Fruit fly (Drosophila melanogaster) whole organism, embryonic: Measurements from ENCODE around the gene Alp9.

Experiments
- Atf6 ChIP-seq: fragments of 200-800 bp; sonication (Bioruptor generic); IDR thresholded peaks from 2 replicates; pipeline ENCODE4 v1.3.6; 2022; ENCODE audit warnings: missing biosample characterization, missing genetic modification characterization
- B-H1 ChIP-seq: fragments of 200-800 bp; sonication (Bioruptor generic); IDR thresholded peaks from 3 replicates; pipeline ENCODE4 v1.3.6; 2022; ENCODE audit warnings: missing biosample characterization, missing genetic modification characterization
- Bteb2 ChIP-seq: fragments of 200-800 bp; sonication (Bioruptor generic); optimal IDR thresholded peaks from 2 replicates; lab custom pipeline; 2016; ENCODE audit warnings: missing biosample characterization, missing genetic modification characterization
- C15 ChIP-seq: fragments of 200-800 bp; sonication (Bioruptor generic); IDR thresholded peaks from 3 replicates; pipeline ENCODE4 v1.3.6; 2022; ENCODE audit warnings: missing biosample characterization, missing genetic modification characterization
- CG10267 ChIP-seq: fragments of 200-800 bp; sonication (Bioruptor generic); optimal IDR thresholded peaks from 2 replicates; lab custom pipeline; 2018; ENCODE audit warnings: missing biosample characterization, mild to moderate bottlenecking, missing genetic modification characterization, moderate library complexity
- CG10431 ChIP-seq: fragments of 200-800 bp; sonication (Bioruptor generic); optimal IDR thresholded peaks from 3 replicates; lab custom pipeline; 2018; ENCODE audit warnings: missing biosample characterization, mild to moderate bottlenecking, missing genetic modification characterization
- CG10543 ChIP-seq: fragments of 200-800 bp; sonication (Bioruptor generic); optimal IDR thresholded peaks from 3 replicates; lab custom pipeline; 2017; ENCODE audit warnings: missing biosample characterization, mild to moderate bottlenecking, missing genetic modification characterization, moderate library complexity
- CG13296 ChIP-seq: fragments of 200-800 bp; sonication (Bioruptor generic); optimal IDR thresholded peaks from 3 replicates; lab custom pipeline; 2018; ENCODE audit warnings: missing biosample characterization, mild to moderate bottlenecking, missing genetic modification characterization
- CG14667 ChIP-seq: fragments of 200-800 bp; sonication (Bioruptor generic); IDR thresholded peaks from 2 replicates; pipeline ENCODE4 v1.3.6; 2022; ENCODE audit warnings: missing biosample characterization, missing genetic modification characterization
- CG15479 ChIP-seq: fragments of 200-800 bp; sonication (Bioruptor generic); optimal IDR thresholded peaks from 3 replicates; lab custom pipeline; 2019; ENCODE audit warnings: missing biosample characterization, mild to moderate bottlenecking, missing genetic modification characterization, moderate library complexity
- CG17361 ChIP-seq: fragments of 200-800 bp; sonication (Bioruptor generic); IDR thresholded peaks from 3 replicates; pipeline ENCODE4 v1.3.6; 2022; ENCODE audit warnings: missing biosample characterization, missing genetic modification characterization
- CG17829 ChIP-seq: fragments of 200-800 bp; optimal IDR thresholded peaks from 2 replicates; lab custom pipeline; 2019; ENCODE audit warnings: missing biosample characterization, mild to moderate bottlenecking, missing genetic modification characterization, moderate library complexity
- CG18599 ChIP-seq: fragments of 200-800 bp; sonication (Bioruptor generic); optimal IDR thresholded peaks from 3 replicates; lab custom pipeline; 2017; ENCODE audit warnings: missing biosample characterization, missing genetic modification characterization, mild to moderate bottlenecking, moderate library complexity, missing genetic modification reagents
- CG30403 ChIP-seq: fragments of 200-800 bp; sonication (Bioruptor generic); optimal IDR thresholded peaks from 3 replicates; lab custom pipeline; 2016; ENCODE audit warnings: missing biosample characterization, missing genetic modification characterization
- CG4360 ChIP-seq: fragments of 200-800 bp; sonication (Bioruptor generic); IDR thresholded peaks from 2 replicates; pipeline ENCODE4 v1.3.6; 2022; ENCODE audit warnings: missing biosample characterization, missing genetic modification characterization
- CG4617 ChIP-seq: fragments of 200-800 bp; sonication (Bioruptor generic); optimal IDR thresholded peaks from 3 replicates; lab custom pipeline; 2016; ENCODE audit warnings: missing biosample characterization, missing genetic modification characterization, borderline replicate concordance
- CG5953 ChIP-seq: fragments of 200-800 bp; sonication (Bioruptor generic); IDR thresholded peaks from 2 replicates; pipeline ENCODE4 v1.3.6; 2022; ENCODE audit warnings: missing biosample characterization, missing genetic modification characterization
- CG6175 ChIP-seq: fragments of 200-800 bp; sonication (Bioruptor generic); IDR thresholded peaks from 3 replicates; pipeline ENCODE4 v1.3.6; 2022; ENCODE audit warnings: missing biosample characterization, missing genetic modification characterization
- CG6654 ChIP-seq: fragments of 200-800 bp; sonication (Bioruptor generic); optimal IDR thresholded peaks from 2 replicates; lab custom pipeline; 2017; ENCODE audit warnings: missing biosample characterization, mild to moderate bottlenecking, missing genetic modification characterization
- CG9932 ChIP-seq: fragments of 200-800 bp; sonication (Bioruptor generic); IDR thresholded peaks from 2 replicates; pipeline ENCODE4 v1.3.6; 2022; ENCODE audit warnings: missing biosample characterization, missing genetic modification characterization
- CHES-1-like ChIP-seq: fragments of 200-800 bp; sonication (Bioruptor generic); optimal IDR thresholded peaks from 2 replicates; lab custom pipeline; 2016; ENCODE audit warnings: missing biosample characterization, missing genetic modification characterization
- CrebB ChIP-seq: fragments of 200-800 bp; sonication (Bioruptor generic); optimal IDR thresholded peaks from 3 replicates; lab custom pipeline; 2018; ENCODE audit warnings: missing biosample characterization, mild to moderate bottlenecking, missing genetic modification characterization
- ERR ChIP-seq: fragments of 200-800 bp; sonication (Bioruptor generic); optimal IDR thresholded peaks from 2 replicates; lab custom pipeline; 2016; ENCODE audit warnings: missing biosample characterization, missing genetic modification characterization
- Ets65A ChIP-seq: fragments of 200-800 bp; sonication (Bioruptor generic); peaks from one replicate; lab custom pipeline; 2016; ENCODE audit warnings: missing biosample characterization, missing genetic modification characterization
- Fer3 ChIP-seq: fragments of 200-800 bp; sonication (Bioruptor generic); optimal IDR thresholded peaks from 2 replicates; lab custom pipeline; 2018; ENCODE audit warnings: missing biosample characterization, mild to moderate bottlenecking, missing genetic modification characterization, moderate library complexity
- H2.0 ChIP-seq: fragments of 200-800 bp; sonication (Bioruptor generic); IDR thresholded peaks from 2 replicates; pipeline ENCODE4 v1.3.6; 2022; ENCODE audit warnings: missing biosample characterization, missing genetic modification characterization
- HLH54F ChIP-seq: fragments of 200-800 bp; sonication (Bioruptor generic); optimal IDR thresholded peaks from 3 replicates; lab custom pipeline; 2016; ENCODE audit warnings: missing biosample characterization, missing genetic modification characterization
- Lpt ChIP-seq: fragments of >200 bp; optimal IDR thresholded peaks from 2 replicates; lab custom pipeline; 2018; ENCODE audit warnings: missing biosample characterization, missing genetic modification characterization
- Med ChIP-seq: fragments of 200-800 bp; sonication (Bioruptor generic); peaks from one replicate; lab custom pipeline; 2016; ENCODE audit warnings: missing biosample characterization, missing genetic modification characterization, mild to moderate bottlenecking, inconsistent platforms, moderate library complexity
- Meics ChIP-seq: fragments of 200-800 bp; sonication (Bioruptor generic); optimal IDR thresholded peaks from 2 replicates; lab custom pipeline; 2017; ENCODE audit warnings: missing biosample characterization, mild to moderate bottlenecking, missing genetic modification characterization
- Nf-YC ChIP-seq: fragments of 200-800 bp; optimal IDR thresholded peaks from 3 replicates; lab custom pipeline; 2019; ENCODE audit warnings: missing biosample characterization, mild to moderate bottlenecking, missing genetic modification characterization, moderate library complexity
- Taf1 ChIP-seq: fragments of 200-800 bp; sonication (Bioruptor generic); IDR thresholded peaks from 2 replicates; pipeline ENCODE4 v1.3.6; 2022; ENCODE audit warnings: missing biosample characterization, missing genetic modification characterization
- ab ChIP-seq: fragments of 200-800 bp; sonication (Bioruptor generic); optimal IDR thresholded peaks from 2 replicates; lab custom pipeline; 2016; ENCODE audit warnings: missing biosample characterization, missing genetic modification characterization
- abd-A ChIP-seq: fragments of 200-800 bp; sonication (Bioruptor generic); optimal IDR thresholded peaks from 3 replicates; lab custom pipeline; 2019; ENCODE audit warnings: missing biosample characterization, mild to moderate bottlenecking, missing genetic modification characterization, moderate library complexity
- aop ChIP-seq: fragments of 200-800 bp; sonication (Bioruptor generic); IDR thresholded peaks from 2 replicates; pipeline ENCODE4 v1.3.6; 2022; ENCODE audit warnings: missing biosample characterization, missing genetic modification characterization
- cas ChIP-seq: fragments of 200-800 bp; sonication (Bioruptor generic); IDR thresholded peaks from 2 replicates; pipeline ENCODE4 v1.3.6; 2022; ENCODE audit warnings: missing biosample characterization, missing genetic modification characterization
- dan ChIP-seq: fragments of 200-800 bp; sonication (Bioruptor generic); IDR thresholded peaks from 2 replicates; pipeline ENCODE4 v1.3.6; 2022; ENCODE audit warnings: missing biosample characterization, missing genetic modification characterization
- en ChIP-seq: fragments of 200-800 bp; sonication (Bioruptor generic); optimal IDR thresholded peaks from 2 replicates; lab custom pipeline; 2016; ENCODE audit warnings: missing biosample characterization, missing genetic modification characterization
- fd96Cb ChIP-seq: fragments of 200-800 bp; sonication (Bioruptor generic); optimal IDR thresholded peaks from 2 replicates; lab custom pipeline; 2018; ENCODE audit warnings: missing biosample characterization, mild to moderate bottlenecking, missing genetic modification characterization, moderate library complexity
- gcm2 ChIP-seq: fragments of 200-800 bp; sonication (Bioruptor generic); optimal IDR thresholded peaks from 2 replicates; lab custom pipeline; 2016; ENCODE audit warnings: missing biosample characterization, missing genetic modification characterization
- gem ChIP-seq: fragments of 200-800 bp; sonication (Bioruptor generic); optimal IDR thresholded peaks from 2 replicates; lab custom pipeline; 2019; ENCODE audit warnings: missing biosample characterization, mild to moderate bottlenecking, missing genetic modification characterization, moderate library complexity
- jing ChIP-seq: fragments of 200-800 bp; sonication (Bioruptor generic); optimal IDR thresholded peaks from 2 replicates; lab custom pipeline; 2018; ENCODE audit warnings: missing biosample characterization, mild to moderate bottlenecking, missing genetic modification characterization
- phol ChIP-seq: fragments of 200-800 bp; sonication (Bioruptor generic); optimal IDR thresholded peaks from 3 replicates; lab custom pipeline; 2018; ENCODE audit warnings: missing biosample characterization, mild to moderate bottlenecking, missing genetic modification characterization, moderate library complexity
- sima ChIP-seq: fragments of 200-800 bp; sonication (Bioruptor generic); optimal IDR thresholded peaks from 2 replicates; lab custom pipeline; 2016; ENCODE audit warnings: missing biosample characterization, missing genetic modification characterization
- sqz ChIP-seq: fragments of 200-800 bp; sonication (Bioruptor generic); optimal IDR thresholded peaks from 3 replicates; lab custom pipeline; 2018; ENCODE audit warnings: missing biosample characterization, mild to moderate bottlenecking, missing genetic modification characterization
- ssp ChIP-seq: fragments of 200-800 bp; sonication (Bioruptor generic); IDR thresholded peaks from 2 replicates; pipeline ENCODE4 v1.3.6; 2022; ENCODE audit warnings: missing biosample characterization, missing genetic modification characterization
- tna ChIP-seq: fragments of 200-800 bp; sonication (Bioruptor generic); IDR thresholded peaks from 2 replicates; pipeline ENCODE4 v1.3.6; 2022; ENCODE audit warnings: missing biosample characterization, missing genetic modification characterization; ENCODE audit not compliant: partially characterized antibody
- trh ChIP-seq: fragments of 200-800 bp; sonication (Bioruptor generic); optimal IDR thresholded peaks from 2 replicates; lab custom pipeline; 2016; ENCODE audit warnings: missing biosample characterization, missing genetic modification characterization
- ttk ChIP-seq: fragments of 200-800 bp; sonication (Bioruptor generic); IDR thresholded peaks from 2 replicates; pipeline ENCODE4 v2.1.2; 2022; ENCODE audit warnings: missing biosample characterization, missing genetic modification characterization
- twi ChIP-seq: fragments of 200-800 bp; optimal IDR thresholded peaks from 2 replicates; lab custom pipeline; 2019; ENCODE audit warnings: missing biosample characterization, mild to moderate bottlenecking, missing genetic modification characterization, moderate library complexity
- wor ChIP-seq: fragments of 200-800 bp; sonication (Bioruptor generic); IDR thresholded peaks from 2 replicates; pipeline ENCODE4 v1.3.6; 2022; ENCODE audit warnings: missing biosample characterization, missing genetic modification characterization
- yki ChIP-seq: fragments of >200 bp; optimal IDR thresholded peaks from 3 replicates; lab custom pipeline; 2018

Alp9 gene

DNA sequence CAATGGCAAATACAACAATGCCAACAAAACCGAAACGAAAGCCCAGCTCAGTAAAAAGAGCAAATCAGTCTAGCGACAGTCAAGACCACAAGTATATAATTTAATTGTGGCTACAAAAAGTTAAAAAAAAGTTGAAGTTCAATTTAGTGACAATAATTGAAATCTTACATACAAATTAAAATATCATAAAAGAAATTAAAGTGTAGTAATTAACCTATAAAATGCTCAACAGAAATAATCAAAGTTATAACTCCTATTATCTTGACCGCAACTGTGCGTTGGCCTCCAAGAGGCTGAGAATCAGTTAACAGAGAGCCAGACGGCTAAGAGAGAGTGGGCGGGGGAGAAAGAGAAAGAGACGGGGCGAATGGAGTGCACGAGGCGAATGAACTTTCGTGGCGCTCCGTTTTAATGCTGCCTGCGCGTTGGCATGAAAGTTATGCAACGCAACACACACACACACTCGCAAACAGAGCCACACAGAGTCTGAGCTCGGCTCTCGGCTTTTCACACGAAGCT, 16.4 kb downstream of the Alp9 start (continued):
- TF ChIP-seq jing (peak; percentile 43), CG5953 (GFP tag; lab: Robert Waterston, UW) (peak; percentile 76; the same call in 1 of the 2 replicates), ssp (GFP tag; lab: Robert Waterston, UW) (peak; percentile 62), ab (GFP tag; lab: Kevin White, UChicago) (no peak), ERR (no peak), CG15479 (GFP tag; lab: Kevin White, UChicago) (no peak), CG17361 (GFP tag; lab: Robert Waterston, UW) (peak; percentile 91), Ets65A (GFP tag; lab: Kevin White, UChicago) (peak; percentile 86), Meics (peak; percentile 60), cas (GFP tag; lab: Robert Waterston, UW) (no peak), B-H1 (peak; percentile 55; the same call in 2 of the 3 replicates), trh (peak; percentile 55), sima (GFP tag; lab: Kevin White, UChicago) (no peak), en (GFP tag; lab: Kevin White, UChicago) (peak; percentile 33), yki (no peak), H2.0 (GFP tag; lab: Robert Waterston, UW) (peak; percentile 81), CHES-1-like (GFP tag; lab: Kevin White, UChicago) (no peak), Lpt (GFP tag; lab: Kevin White, UChicago) (no peak), CrebB (tag; lab: Kevin White, UChicago) (peak; percentile 76), CG17829 (peak; percentile 91), CG13296 (GFP tag; lab: Kevin White, UChicago) (no peak), Bteb2 (GFP tag; lab: Kevin White, UChicago) (peak; percentile 69), CG10543 (GFP tag; lab: Kevin White, UChicago) (no peak), gem (peak; percentile 93), gcm2 (GFP tag; lab: Kevin White, UChicago) (no peak), CG4360 (GFP tag; lab: Robert Waterston, UW) (0 out of 2 replicates have a peak, but pooled peaks have one; percentile 25), dan (GFP tag; lab: Robert Waterston, UW) (no peak), Nf-YC (tag; lab: Kevin White, UChicago) (no peak), CG18599 (GFP tag; lab: Kevin White, UChicago) (peak; percentile 76), CG10267 (peak; percentile 89), aop (GFP tag; lab: Robert Waterston, UW) (no peak), twi (peak; percentile 83), sqz (peak; percentile 79), C15 (GFP tag; lab: Robert Waterston, UW) (no peak), tna (GFP tag; lab: Robert Waterston, UW) (no peak), CG9932 (GFP tag; lab: Robert Waterston, UW) (0 out of 2 replicates have a peak, but pooled peaks have one; percentile 7), Atf6 (GFP tag; lab: Robert Waterston, UW) (peak; percentile 41; the same call in 1 of the 2 replicates), CG10431 (GFP tag; lab: Kevin White, UChicago) (peak; percentile 76), abd-A (tag; lab: Kevin White, UChicago) (peak; percentile 17), wor (peak; percentile 65), Med (no peak), CG6654 (peak; percentile 45), CG30403 (peak; percentile 82), fd96Cb (tag; lab: Kevin White, UChicago) (peak; percentile 89), CG4617 (peak; percentile 28), HLH54F (GFP tag; lab: Kevin White, UChicago) (no peak), CG14667 (GFP tag; lab: Robert Waterston, UW) (peak; percentile 45), Taf1 (GFP tag; lab: Robert Waterston, UW) (no peak), phol (tag; lab: Kevin White, UChicago) (peak; percentile 90), ttk (GFP tag; lab: Robert Waterston, UW) (peak; percentile 74), Fer3 (tag; lab: Kevin White, UChicago) (peak; percentile 63), CG6175 (GFP tag; lab: Robert Waterston, UW) (no peak)
